Worm (Caenorhabditis elegans) whole organism, L3 larva: ENCODE data around the gene Y77E11A.16.

Experiments used
- R02D3.7 ChIP-seq: fragments of 150-350 bp; optimal IDR thresholded peaks from 2 replicates; lab custom pipeline; 2014; ENCODE audit warnings: missing biosample characterization, missing genetic modification characterization
- hmg-11 ChIP-seq: sonication (generic microtip); optimal IDR thresholded peaks from 2 replicates; lab custom pipeline; 2016; ENCODE audit warnings: missing genetic modification characterization, missing compliant biosample characterization

- no peak for TF ChIP-seq R02D3.7 (tag; lab: Kevin White, UChicago)
- TF ChIP-seq hmg-11 (tag; lab: Kevin White, UChicago), result no peak
These were observed 11.4 kb downstream of the Y77E11A.16 start for ce11 chrIV:1496679-1497033.
